Worm (Caenorhabditis elegans) whole organism, mixed stage, embryonic: ENCODE data around the gene jmjd-1.2.

ENCODE experiments used
- ceh-83 ChIP-seq: fragments of 200-800 bp; sonication (Bioruptor generic); optimal IDR thresholded peaks from 2 replicates; lab custom pipeline; 2018; ENCODE audit warnings: mild to moderate bottlenecking, missing genetic modification characterization, missing compliant biosample characterization
- nhr-12 ChIP-seq: fragments of 150-350 bp; optimal IDR thresholded peaks from 2 replicates; lab custom pipeline; 2014; ENCODE audit warnings: missing biosample characterization, missing genetic modification characterization
- ztf-11 ChIP-seq: fragments of 150-350 bp; optimal IDR thresholded peaks from 2 replicates; lab custom pipeline; 2014; ENCODE audit warnings: missing biosample characterization, missing genetic modification characterization

DNA sequence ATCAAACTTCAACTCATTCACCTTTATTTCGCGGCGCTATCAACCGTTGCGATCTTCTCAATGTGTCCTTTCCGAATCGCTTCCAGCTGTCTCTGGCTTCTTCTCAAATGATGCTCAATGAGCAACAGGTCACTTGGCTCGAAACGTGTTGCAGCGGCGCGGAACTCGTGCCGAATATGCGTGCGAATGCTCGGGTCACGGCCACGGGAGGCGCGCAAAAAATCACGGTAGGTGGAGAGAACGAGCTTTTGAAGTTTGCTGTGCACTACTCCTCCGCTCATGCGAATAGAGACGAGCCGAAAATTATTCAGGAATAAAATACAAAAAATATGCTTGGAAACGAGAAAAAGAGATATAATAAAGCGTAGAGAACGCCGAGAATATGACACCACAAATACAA is 49.7 kb downstream of the jmjd-1.2 start, which contains the start of gene cif-1:
- TF ChIP-seq ztf-11 (tag; lab: Kevin White, UChicago), result no peak
- TF ChIP-seq nhr-12 (tag; lab: Kevin White, UChicago), result no peak
- TF ChIP-seq ceh-83, result no peak
